Fruit fly (Drosophila melanogaster): ENCODE data around the gene CG42537.

dm6 chr3R:6375944-6376343 is 1.7 kb upstream of the CG42537 start, which contains the start of gene CRAT:
- TF ChIP-seq Six4 (GFP tag; optimal IDR thresholded peaks at IDR 0.05) (no peak), Bdp1 (GFP tag; optimal IDR thresholded peaks at IDR 0.05) (no peak), Hr39 (optimal IDR thresholded peaks at IDR 0.05) (no peak)

All from whole organism, embryonic.